Worm (Caenorhabditis elegans) whole organism, L1 larva: ENCODE results near the gene mrp-6.

Source experiments
- C04F5.9 ChIP-seq: sonication (generic microtip); optimal IDR thresholded peaks from 2 replicates; lab custom pipeline; 2016; ENCODE audit warnings: missing genetic modification characterization, missing compliant biosample characterization
- C16A3.4 ChIP-seq: fragments of 150-350 bp; optimal IDR thresholded peaks from 2 replicates; lab custom pipeline; 2014; ENCODE audit warnings: missing biosample characterization, missing genetic modification characterization
- F16B12.6 ChIP-seq: fragments of 150-350 bp; optimal IDR thresholded peaks from 2 replicates; lab custom pipeline; 2014; ENCODE audit warnings: missing biosample characterization, missing genetic modification characterization
- alr-1 ChIP-seq: fragments of 200-800 bp; sonication (Bioruptor generic); optimal IDR thresholded peaks from 2 replicates; lab custom pipeline; 2018; ENCODE audit warnings: borderline replicate concordance, mild to moderate bottlenecking, missing genetic modification characterization, missing compliant biosample characterization
- aly-2 ChIP-seq: fragments of 150-350 bp; optimal IDR thresholded peaks from 2 replicates; lab custom pipeline; 2014; ENCODE audit warnings: missing biosample characterization, missing genetic modification characterization
- ama-1 ChIP-seq: fragments of 150-350 bp; optimal IDR thresholded peaks from 2 replicates; lab custom pipeline; 2014
- ceh-63 ChIP-seq: fragments of 200-800 bp; sonication (Bioruptor generic); optimal IDR thresholded peaks from 2 replicates; lab custom pipeline; 2018; ENCODE audit warnings: mild to moderate bottlenecking, missing genetic modification characterization, missing compliant biosample characterization
- ceh-8 ChIP-seq: fragments of 200-800 bp; sonication (Bioruptor generic); optimal IDR thresholded peaks from 2 replicates; lab custom pipeline; 2018; ENCODE audit warnings: mild to moderate bottlenecking, missing genetic modification characterization, moderate library complexity, missing compliant biosample characterization
- ceh-82 ChIP-seq, 3 experiments: fragments of 150-350 bp in 1 of 3; sonication (generic microtip) in 2 of 3; optimal IDR thresholded peaks; 2 replicates each; lab custom pipeline; 2014 to 2017; ENCODE audit warnings: missing biosample characterization in 3 of 3, missing genetic modification characterization in 3 of 3
- ceh-90 ChIP-seq: sonication (generic microtip); optimal IDR thresholded peaks from 2 replicates; lab custom pipeline; 2016; ENCODE audit warnings: missing genetic modification characterization, missing compliant biosample characterization
- dpl-1 ChIP-seq, 3 experiments: fragments of 150-350 bp in 2 of 3; sonication (generic microtip) in 1 of 3; optimal IDR thresholded peaks; 2 replicates each; lab custom pipeline; 2014 to 2017; ENCODE audit warnings: missing biosample characterization in 3 of 3, missing genetic modification characterization in 3 of 3, missing genetic modification reagents in 3 of 3
- efl-3 ChIP-seq: fragments of 200-800 bp; sonication (Bioruptor generic); optimal IDR thresholded peaks from 2 replicates; lab custom pipeline; 2018; ENCODE audit warnings: mild to moderate bottlenecking, missing genetic modification characterization, missing compliant biosample characterization
- egl-13 ChIP-seq: sonication (generic microtip); optimal IDR thresholded peaks from 2 replicates; lab custom pipeline; 2016; ENCODE audit warnings: missing genotype, missing genetic modification reagents, missing genetic modification characterization, missing compliant biosample characterization
- egl-27 ChIP-seq, 2 experiments: fragments of 150-350 bp in 1 of 2; sonication (generic microtip); optimal IDR thresholded peaks; 3 replicates each; lab custom pipeline; 2017 to 2018; ENCODE audit warnings: missing biosample characterization in 2 of 2, missing genetic modification characterization in 2 of 2, missing genetic modification reagents in 2 of 2
- ets-5 ChIP-seq: fragments of 200-800 bp; sonication (Bioruptor generic); IDR thresholded peaks from 2 replicates; pipeline ENCODE4 v1.3.6; 2022; ENCODE audit warnings: missing genetic modification characterization, missing compliant biosample characterization
- fkh-8 ChIP-seq: sonication (generic microtip); optimal IDR thresholded peaks from 2 replicates; lab custom pipeline; 2016; ENCODE audit warnings: mild to moderate bottlenecking, missing genetic modification characterization, missing compliant biosample characterization
- fos-1 ChIP-seq: fragments of 150-350 bp; optimal IDR thresholded peaks from 2 replicates; lab custom pipeline; 2014; ENCODE audit warnings: missing biosample characterization, missing genetic modification characterization
- hlh-17 ChIP-seq: fragments of 200-800 bp; sonication (Bioruptor generic); optimal IDR thresholded peaks from 2 replicates; lab custom pipeline; 2018; ENCODE audit warnings: missing genetic modification characterization, mild to moderate bottlenecking, missing compliant biosample characterization, moderate library complexity, borderline replicate concordance
- hlh-4 ChIP-seq: sonication (generic microtip); optimal IDR thresholded peaks from 2 replicates; lab custom pipeline; 2016; ENCODE audit warnings: mild to moderate bottlenecking, missing genetic modification characterization, missing compliant biosample characterization
- hpl-2 ChIP-seq: fragments of 150-350 bp; optimal IDR thresholded peaks from 2 replicates; lab custom pipeline; 2014; ENCODE audit warnings: missing biosample characterization, missing genetic modification reagents, missing genetic modification characterization
- isw-1 ChIP-seq: fragments of 200-800 bp; sonication (Bioruptor generic); IDR thresholded peaks from 2 replicates; pipeline ENCODE4 v1.3.6; 2022; ENCODE audit warnings: missing genetic modification characterization, missing compliant biosample characterization
- jun-1 ChIP-seq: fragments of 150-350 bp; optimal IDR thresholded peaks from 2 replicates; lab custom pipeline; 2014; ENCODE audit warnings: missing biosample characterization, missing genetic modification reagents, missing genetic modification characterization
- lin-13 ChIP-seq: fragments of 150-350 bp; optimal IDR thresholded peaks from 2 replicates; lab custom pipeline; 2014; ENCODE audit warnings: missing biosample characterization, missing genetic modification reagents, missing genetic modification characterization
- lin-14 ChIP-seq: fragments of 200-800 bp; sonication (Bioruptor generic); optimal IDR thresholded peaks from 2 replicates; lab custom pipeline; 2018; ENCODE audit warnings: mild to moderate bottlenecking, missing genetic modification characterization, moderate library complexity, missing compliant biosample characterization
- lsy-2 ChIP-seq, 2 experiments: fragments of 150-350 bp; optimal IDR thresholded peaks; 2 replicates each; lab custom pipeline; 2014; ENCODE audit warnings: missing biosample characterization in 2 of 2, missing genetic modification characterization in 2 of 2
- mab-9 ChIP-seq: fragments of 200-800 bp; sonication (Bioruptor generic); IDR thresholded peaks from 2 replicates; pipeline ENCODE4 v1.3.6; 2022; ENCODE audit warnings: missing genetic modification reagents, missing genetic modification characterization, missing compliant biosample characterization
- mdl-1 ChIP-seq, 2 experiments: fragments of 150-350 bp; optimal IDR thresholded peaks; 2 replicates each; lab custom pipeline; 2014 to 2017; ENCODE audit warnings: missing biosample characterization in 2 of 2, missing genetic modification characterization in 2 of 2, inconsistent platforms in 1 of 2
- mep-1 ChIP-seq: fragments of 150-350 bp; optimal IDR thresholded peaks from 2 replicates; lab custom pipeline; 2014; ENCODE audit warnings: missing biosample characterization, missing genetic modification characterization
- nhr-12 ChIP-seq: sonication (generic microtip); optimal IDR thresholded peaks from 2 replicates; lab custom pipeline; 2017; ENCODE audit warnings: missing biosample characterization, missing genetic modification characterization
- nhr-237 ChIP-seq: fragments of 150-350 bp; optimal IDR thresholded peaks from 2 replicates; lab custom pipeline; 2014; ENCODE audit warnings: missing biosample characterization, missing genetic modification characterization
- nhr-28 ChIP-seq: fragments of 150-350 bp; optimal IDR thresholded peaks from 2 replicates; lab custom pipeline; 2014; ENCODE audit warnings: missing biosample characterization, missing genetic modification characterization
- nhr-71 ChIP-seq: sonication (generic microtip); optimal IDR thresholded peaks from 2 replicates; lab custom pipeline; 2016; ENCODE audit warnings: mild to moderate bottlenecking, missing genetic modification characterization, moderate library complexity, missing compliant biosample characterization
- nhr-76 ChIP-seq: sonication (generic microtip); optimal IDR thresholded peaks from 2 replicates; lab custom pipeline; 2017; ENCODE audit warnings: missing biosample characterization, missing genetic modification characterization
- nhr-84 ChIP-seq: sonication (generic microtip); optimal IDR thresholded peaks from 2 replicates; lab custom pipeline; 2017; ENCODE audit warnings: missing biosample characterization, missing genetic modification characterization
- nhr-90 ChIP-seq: sonication (generic microtip); optimal IDR thresholded peaks from 2 replicates; lab custom pipeline; 2016; ENCODE audit warnings: mild to moderate bottlenecking, missing genetic modification characterization, missing compliant biosample characterization; ENCODE audit not compliant: poor library complexity
- pag-3 ChIP-seq: sonication (generic microtip); optimal IDR thresholded peaks from 2 replicates; lab custom pipeline; 2017; ENCODE audit warnings: missing genetic modification characterization, mild to moderate bottlenecking, missing compliant biosample characterization, antibody characterized with exemption, borderline replicate concordance; ENCODE audit not compliant: insufficient read depth
- pqm-1 ChIP-seq: sonication (generic microtip); optimal IDR thresholded peaks from 3 replicates; lab custom pipeline; 2017; ENCODE audit warnings: missing biosample characterization, missing genetic modification characterization
- rnt-1 ChIP-seq: sonication (generic microtip); optimal IDR thresholded peaks from 2 replicates; lab custom pipeline; 2016; ENCODE audit warnings: mild to moderate bottlenecking, missing genetic modification characterization, moderate library complexity, missing compliant biosample characterization
- skn-1 ChIP-seq: fragments of 150-350 bp; optimal IDR thresholded peaks from 2 replicates; lab custom pipeline; 2014; ENCODE audit warnings: missing biosample characterization, missing genetic modification characterization
- snpc-4 ChIP-seq: fragments of 150-350 bp; optimal IDR thresholded peaks from 2 replicates; lab custom pipeline; 2014; ENCODE audit warnings: missing biosample characterization, missing genetic modification characterization
- snu-23 ChIP-seq: sonication (generic microtip); optimal IDR thresholded peaks from 2 replicates; lab custom pipeline; 2016; ENCODE audit warnings: missing genetic modification characterization, missing compliant biosample characterization
- sptf-1 ChIP-seq: fragments of 150-350 bp; optimal IDR thresholded peaks from 2 replicates; lab custom pipeline; 2014; ENCODE audit warnings: missing biosample characterization, missing genetic modification characterization
- sup-37 ChIP-seq: fragments of 200-800 bp; sonication (Bioruptor generic); optimal IDR thresholded peaks from 2 replicates; lab custom pipeline; 2018; ENCODE audit warnings: mild to moderate bottlenecking, missing genetic modification characterization, missing compliant biosample characterization
- swsn-7 ChIP-seq: sonication (generic microtip); optimal IDR thresholded peaks from 2 replicates; lab custom pipeline; 2016; ENCODE audit warnings: missing genetic modification characterization, missing compliant biosample characterization
- tbx-2 ChIP-seq: sonication (generic microtip); optimal IDR thresholded peaks from 2 replicates; lab custom pipeline; 2016; ENCODE audit warnings: missing genetic modification characterization, missing compliant biosample characterization
- unc-30 ChIP-seq: sonication (generic microtip); optimal IDR thresholded peaks from 2 replicates; lab custom pipeline; 2017; ENCODE audit warnings: missing biosample characterization, missing genetic modification characterization
- unc-98 ChIP-seq: fragments of 200-800 bp; sonication (Bioruptor generic); IDR thresholded peaks from 2 replicates; pipeline ENCODE4 v1.3.6; 2022; ENCODE audit warnings: missing genetic modification characterization, missing compliant biosample characterization
- xbp-1 ChIP-seq: sonication (generic microtip); optimal IDR thresholded peaks from 2 replicates; lab custom pipeline; 2016; ENCODE audit warnings: missing genetic modification characterization, missing compliant biosample characterization
- zag-1 ChIP-seq: fragments of 150-350 bp; optimal IDR thresholded peaks from 2 replicates; lab custom pipeline; 2014; ENCODE audit warnings: missing biosample characterization, missing genetic modification characterization
- zip-4 ChIP-seq: fragments of 200-800 bp; sonication (Bioruptor generic); optimal IDR thresholded peaks from 2 replicates; lab custom pipeline; 2018; ENCODE audit warnings: mild to moderate bottlenecking, missing genetic modification characterization, moderate library complexity, missing compliant biosample characterization
- ztf-11 ChIP-seq, 2 experiments: sonication (generic microtip); optimal IDR thresholded peaks; 2 replicates each; lab custom pipeline; 2016 to 2017; ENCODE audit warnings: missing genetic modification characterization in 2 of 2, missing biosample characterization in 1 of 2, missing compliant biosample characterization in 1 of 2
- ztf-4 ChIP-seq: fragments of 150-350 bp; optimal IDR thresholded peaks from 2 replicates; lab custom pipeline; 2014; ENCODE audit warnings: missing biosample characterization, missing genetic modification characterization

mrp-6 gene

ce11 chrX:4208495-4208894 lies 21.9 kb upstream of the mrp-6 start (continued):
- no peak for TF ChIP-seq ama-1 (lab: Kevin White, UChicago)
- TF ChIP-seq lin-14 (GFP tag; lab: Kevin White, UChicago) = no peak
- no peak for TF ChIP-seq efl-3 (GFP tag; lab: Kevin White, UChicago)
- no peak for TF ChIP-seq zag-1
- no peak for TF ChIP-seq hlh-17 (GFP tag; lab: Kevin White, UChicago)
- TF ChIP-seq skn-1 = peak; percentile 27
- TF ChIP-seq nhr-76 (tag; lab: Kevin White, UChicago) = no peak
- no peak for TF ChIP-seq snu-23 (GFP tag; lab: Kevin White, UChicago)
- peak; percentile 74 for TF ChIP-seq jun-1
- TF ChIP-seq swsn-7 (tag; lab: Kevin White, UChicago) = no peak
- peak; percentile 8 for TF ChIP-seq zip-4 (GFP tag; lab: Kevin White, UChicago)
- TF ChIP-seq lsy-2 (tag; optimal IDR thresholded peaks at IDR 0.05; lab: Kevin White, UChicago) = peak in 1 of 2 experiments; percentile 17
- no peak for TF ChIP-seq unc-98
- no peak for TF ChIP-seq ets-5
- peak; percentile 50 for TF ChIP-seq nhr-90 (tag; lab: Kevin White, UChicago)
- no peak for TF ChIP-seq hlh-4 (tag; lab: Kevin White, UChicago)
- no peak for TF ChIP-seq nhr-71 (tag; lab: Kevin White, UChicago)
- TF ChIP-seq hpl-2 (GFP tag; lab: Kevin White, UChicago) = no peak
- TF ChIP-seq ztf-11 (tag; optimal IDR thresholded peaks at IDR 0.05; lab: Kevin White, UChicago) = no peak
- TF ChIP-seq nhr-237 = no peak
- TF ChIP-seq isw-1 (GFP tag; lab: Robert Waterston, UW) = no peak
- peak; percentile 29 for TF ChIP-seq C16A3.4
- peak; percentile 50 for TF ChIP-seq fkh-8 (tag; lab: Kevin White, UChicago)
- peak in 1 of 2 experiments; percentile 38 for TF ChIP-seq mdl-1 (tag; optimal IDR thresholded peaks at IDR 0.05; lab: Kevin White, UChicago)
- no peak for TF ChIP-seq sup-37 (GFP tag; lab: Kevin White, UChicago)
- no peak for TF ChIP-seq ceh-90 (tag; lab: Kevin White, UChicago)
- peak in 2 of 3 experiments; percentile 23 to 60 for TF ChIP-seq ceh-82 (tag; optimal IDR thresholded peaks at IDR 0.05; lab: Kevin White, UChicago)
- no peak for TF ChIP-seq snpc-4 (tag; lab: Kevin White, UChicago)
- no peak for TF ChIP-seq ztf-4 (tag; lab: Kevin White, UChicago)
- TF ChIP-seq lin-13 (GFP tag; lab: Kevin White, UChicago) = no peak
- TF ChIP-seq ceh-8 (GFP tag; lab: Kevin White, UChicago) = no peak
- TF ChIP-seq egl-13 = no peak
- no peak for TF ChIP-seq pqm-1
- no peak for TF ChIP-seq F16B12.6 (tag; lab: Kevin White, UChicago)
- no peak for TF ChIP-seq tbx-2
- TF ChIP-seq mep-1 (tag; lab: Kevin White, UChicago) = no peak
- no peak for TF ChIP-seq rnt-1
- TF ChIP-seq dpl-1 (GFP tag; optimal IDR thresholded peaks at IDR 0.05; lab: Kevin White, UChicago) = peak in 1 of 3 experiments; percentile 1
- TF ChIP-seq ceh-63 (GFP tag; lab: Kevin White, UChicago) = no peak
- no peak for TF ChIP-seq mab-9 (GFP tag; lab: Robert Waterston, UW)
- TF ChIP-seq aly-2 (tag; lab: Kevin White, UChicago) = no peak
- TF ChIP-seq unc-30 = no peak
- TF ChIP-seq nhr-12 (tag; lab: Kevin White, UChicago) = no peak
- no peak for TF ChIP-seq fos-1
- TF ChIP-seq xbp-1 (tag; lab: Kevin White, UChicago) = no peak
- no peak for TF ChIP-seq sptf-1 (tag; lab: Kevin White, UChicago)
- TF ChIP-seq C04F5.9 = no peak
- TF ChIP-seq nhr-84 = no peak
- TF ChIP-seq alr-1 (tag; lab: Kevin White, UChicago) = no peak
- TF ChIP-seq egl-27 (tag; optimal IDR thresholded peaks at IDR 0.05; lab: Kevin White, UChicago) = no peak
- no peak for TF ChIP-seq pag-3 (tag; lab: Kevin White, UChicago)
- no peak for TF ChIP-seq nhr-28 (tag; lab: Kevin White, UChicago)
